Worm (Caenorhabditis elegans): ENCODE results near the gene F46C3.2.

DNA sequence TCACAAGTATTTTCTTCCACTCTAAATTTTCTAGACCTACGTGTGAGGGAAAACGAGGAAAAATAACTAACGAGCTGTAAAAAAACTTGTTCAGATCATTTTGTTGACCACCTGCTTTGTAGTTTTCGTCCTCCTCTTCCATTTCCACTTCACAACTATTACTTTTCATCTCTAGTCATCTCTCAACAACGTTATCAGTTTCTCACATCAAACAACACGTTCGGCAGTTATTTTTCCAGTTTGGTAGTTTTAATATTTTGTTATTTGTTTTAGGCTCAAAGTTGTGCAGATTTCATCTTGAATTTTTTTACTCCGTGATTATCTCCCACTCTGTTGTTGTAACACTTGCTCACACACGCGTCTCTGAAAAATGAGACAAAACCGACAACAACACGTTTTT, 51.5 kb downstream of the F46C3.2 start:
- TF ChIP-seq him-1 (tag; optimal IDR thresholded peaks at IDR 0.05) (no peak), W03F9.2 (tag; optimal IDR thresholded peaks at IDR 0.05) (no peak)
